Worm (Caenorhabditis elegans): Measurements from ENCODE around the gene atz-1.

ce11 chrIV:12330840-12331359, 45.0 kb downstream of the atz-1 start, which contains the start of gene ufd-1:
- TF ChIP-seq blmp-1 (tag; optimal IDR thresholded peaks at IDR 0.05) (no peak), unc-39 (tag; optimal IDR thresholded peaks at IDR 0.05) (no peak), mep-1 (tag; optimal IDR thresholded peaks at IDR 0.05) (peak; percentile 8), M03D4.4 (tag; optimal IDR thresholded peaks at IDR 0.05) (no peak), ceh-43 (GFP tag; optimal IDR thresholded peaks at IDR 0.05) (no peak), lsy-2 (tag; optimal IDR thresholded peaks at IDR 0.05) (no peak), sptf-1 (tag; optimal IDR thresholded peaks at IDR 0.05) (no peak), nhr-76 (tag; optimal IDR thresholded peaks at IDR 0.05) (no peak)
